Worm (Caenorhabditis elegans) whole organism, L4 larva: ENCODE measurements around the gene gbh-2.

Experiments used
- aly-2 ChIP-seq: sonication (generic microtip); optimal IDR thresholded peaks from 2 replicates; lab custom pipeline; 2018; ENCODE audit warnings: missing biosample characterization, missing genetic modification characterization
- mxl-3 ChIP-seq: fragments of 200-800 bp; sonication (Bioruptor generic); optimal IDR thresholded peaks from 2 replicates; lab custom pipeline; 2018; ENCODE audit warnings: mild to moderate bottlenecking, missing genetic modification characterization, missing compliant biosample characterization

DNA sequence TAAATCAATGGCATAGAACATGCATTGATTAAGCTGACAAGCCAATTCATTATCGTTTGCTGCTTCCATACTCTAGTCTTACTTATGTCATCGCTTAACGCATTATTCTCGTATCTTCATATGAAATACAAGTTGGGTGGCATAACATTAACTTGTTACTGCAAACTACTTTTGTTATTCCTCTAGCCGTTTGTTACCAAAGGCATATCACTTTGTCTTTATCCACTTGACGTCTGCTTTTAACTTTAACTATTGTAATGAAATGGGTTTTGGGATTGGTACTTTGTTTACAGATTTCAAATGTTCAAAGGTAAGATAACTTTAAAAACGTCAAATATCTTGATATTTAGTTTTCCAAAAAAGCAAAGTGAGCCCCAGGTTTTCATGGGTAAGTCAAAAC is 50.4 kb downstream of the gbh-2 start, which contains the start of gene W01C9.2:
- TF ChIP-seq aly-2 (tag; lab: Kevin White, UChicago) (no peak), mxl-3 (GFP tag; lab: Kevin White, UChicago) (no peak)
